Fruit fly (Drosophila melanogaster) whole organism, pupa: ENCODE measurements around the gene CG33796.

Experiments used
- CG12605 ChIP-seq: fragments of 200-800 bp; sonication (Bioruptor generic); IDR thresholded peaks from 2 replicates; pipeline ENCODE4 v1.3.6; 2022; ENCODE audit warnings: missing biosample characterization, missing genetic modification characterization
- CG15710 ChIP-seq: fragments of 200-800 bp; sonication (Bioruptor generic); optimal IDR thresholded peaks from 2 replicates; lab custom pipeline; 2018; ENCODE audit warnings: missing biosample characterization, mild to moderate bottlenecking, missing genetic modification characterization, moderate library complexity
- CG32121 ChIP-seq: fragments of 200-800 bp; sonication (Bioruptor generic); IDR thresholded peaks from 2 replicates; pipeline ENCODE4 v1.3.6; 2022; ENCODE audit warnings: missing biosample characterization, missing genetic modification characterization
- CG4496 ChIP-seq: fragments of 200-800 bp; sonication (Bioruptor generic); IDR thresholded peaks from 3 replicates; pipeline ENCODE4 v1.3.6; 2022; ENCODE audit warnings: missing biosample characterization, missing genetic modification characterization
- EcR ChIP-seq: fragments of 200-800 bp; sonication (Bioruptor generic); optimal IDR thresholded peaks from 3 replicates; lab custom pipeline; 2019; ENCODE audit warnings: missing biosample characterization, missing genetic modification characterization, mild to moderate bottlenecking, moderate library complexity, missing genetic modification reagents
- Pif1A ChIP-seq: fragments of 200-800 bp; sonication (Bioruptor generic); optimal IDR thresholded peaks from 3 replicates; lab custom pipeline; 2016; ENCODE audit warnings: missing biosample characterization, missing genetic modification characterization
- Snoo ChIP-seq: fragments of 200-800 bp; sonication (Bioruptor generic); optimal IDR thresholded peaks from 3 replicates; lab custom pipeline; 2017; ENCODE audit warnings: missing biosample characterization, mild to moderate bottlenecking, missing genetic modification characterization, inconsistent platforms
- fd96Ca ChIP-seq: fragments of 200-800 bp; sonication (Bioruptor generic); IDR thresholded peaks from 3 replicates; pipeline ENCODE4 v1.3.6; 2022; ENCODE audit warnings: missing biosample characterization, missing genetic modification characterization
- gl ChIP-seq: fragments of 200-800 bp; sonication (Bioruptor generic); optimal IDR thresholded peaks from 2 replicates; lab custom pipeline; 2018; ENCODE audit warnings: missing biosample characterization, mild to moderate bottlenecking, missing genetic modification characterization

dm6 chr3L:16128481-16128972 is 41.4 kb downstream of the CG33796 start, which contains the start of gene Pgm1:
- TF ChIP-seq CG4496 (GFP tag; lab: Robert Waterston, UW) (peak; percentile 87), CG12605 (GFP tag; lab: Robert Waterston, UW) (peak; percentile 63), EcR (GFP tag; lab: Kevin White, UChicago) (peak; percentile 71), gl (peak; percentile 86), Pif1A (GFP tag; lab: Kevin White, UChicago) (no peak), Snoo (tag; lab: Kevin White, UChicago) (peak; percentile 86), CG15710 (tag; lab: Kevin White, UChicago) (peak; percentile 79), fd96Ca (GFP tag; lab: Robert Waterston, UW) (peak; percentile 89; the same call in 2 of the 3 replicates), CG32121 (GFP tag; lab: Robert Waterston, UW) (peak; percentile 77)
